Fruit fly (Drosophila melanogaster): ENCODE measurements around the gene CG11899.
A peak's percentile ranks its signal among the peaks of the same experiment; 100 is the strongest.

The CG11899 gene

dm6 chr3R:29214262-29214661 is 14.0 kb downstream of the CG11899 start (continued):
- peak; percentile 97 for TF ChIP-seq Hey (tag; optimal IDR thresholded peaks at IDR 0.05)
- peak; percentile 99 for TF ChIP-seq CG8924 (tag; optimal IDR thresholded peaks at IDR 0.05)
- peak; percentile 96 for TF ChIP-seq CG6272 (GFP tag; IDR thresholded peaks at IDR 0.05)
- TF ChIP-seq pum (GFP tag; optimal IDR thresholded peaks at IDR 0.05): peak; percentile 99
- peak; percentile 92 for TF ChIP-seq Nf-YC (tag; optimal IDR thresholded peaks at IDR 0.05)
- no peak for TF ChIP-seq h (optimal IDR thresholded peaks at IDR 0.05)
- TF ChIP-seq CG1024 (GFP tag; IDR thresholded peaks at IDR 0.05): peak; percentile 98
- TF ChIP-seq Usf (GFP tag; optimal IDR thresholded peaks at IDR 0.05): peak; percentile 99
- TF ChIP-seq croc (GFP tag; conservative IDR thresholded peaks at IDR 0.05): peak; percentile 99
- peak; percentile 98 for TF ChIP-seq pb (GFP tag; optimal IDR thresholded peaks at IDR 0.05)
- TF ChIP-seq CG14014 (GFP tag; IDR thresholded peaks at IDR 0.05): peak; percentile 99
- TF ChIP-seq scrt (GFP tag; optimal IDR thresholded peaks at IDR 0.05): peak; percentile 98
- peak; percentile 98 for TF ChIP-seq CG31441 (GFP tag; IDR thresholded peaks at IDR 0.05)
- TF ChIP-seq Bteb2 (GFP tag; optimal IDR thresholded peaks at IDR 0.05): peak; percentile 99
- TF ChIP-seq Bgb (GFP tag; IDR thresholded peaks at IDR 0.05; ENCODE audit: partially characterized antibody): 0 out of 2 replicates have a peak, but pooled peaks have one; percentile 60
- TF ChIP-seq en (GFP tag; optimal IDR thresholded peaks at IDR 0.05): peak; percentile 99
- peak; percentile 98 for TF ChIP-seq slou (GFP tag; optimal IDR thresholded peaks at IDR 0.05)
- TF ChIP-seq Dad (GFP tag; optimal IDR thresholded peaks at IDR 0.05): peak; percentile 99
- peak; percentile 98 for TF ChIP-seq CG31388 (GFP tag; optimal IDR thresholded peaks at IDR 0.05)
- peak; percentile 98 for TF ChIP-seq D19A (tag; optimal IDR thresholded peaks at IDR 0.05)
- TF ChIP-seq esg (GFP tag; conservative IDR thresholded peaks at IDR 0.05): peak; percentile 99
- TF ChIP-seq CG1233 (GFP tag; optimal IDR thresholded peaks at IDR 0.05): peak; percentile 99
- TF ChIP-seq Ets65A (GFP tag): peak; percentile 100
- peak; percentile 98 for TF ChIP-seq CG11696 (GFP tag; IDR thresholded peaks at IDR 0.05)
- TF ChIP-seq Atf6 (GFP tag; IDR thresholded peaks at IDR 0.05): peak; percentile 99
- TF ChIP-seq CG18011 (GFP tag; optimal IDR thresholded peaks at IDR 0.05): peak; percentile 93
- TF ChIP-seq CG3065 (GFP tag; optimal IDR thresholded peaks at IDR 0.05): peak; percentile 99
- peak; percentile 98 for TF ChIP-seq CG17361 (GFP tag; IDR thresholded peaks at IDR 0.05)
- no peak for TF ChIP-seq nerfin-2 (GFP tag; IDR thresholded peaks at IDR 0.05; ENCODE audit: partially characterized antibody)
- peak; percentile 99 for TF ChIP-seq CG10543 (GFP tag; optimal IDR thresholded peaks at IDR 0.05)
- TF ChIP-seq org-1 (GFP tag; optimal IDR thresholded peaks at IDR 0.05): peak; percentile 99
- peak; percentile 45; the same call in 1 of the 2 replicates for TF ChIP-seq tna (GFP tag; IDR thresholded peaks at IDR 0.05; ENCODE audit: partially characterized antibody)
- peak; percentile 96 for TF ChIP-seq CG1603 (tag; optimal IDR thresholded peaks at IDR 0.05)
- TF ChIP-seq da (GFP tag; optimal IDR thresholded peaks at IDR 0.05): peak; percentile 98
- peak; percentile 99 for TF ChIP-seq salm (tag; optimal IDR thresholded peaks at IDR 0.05)
- peak; percentile 99 for TF ChIP-seq CG10209 (GFP tag; optimal IDR thresholded peaks at IDR 0.05)
- TF ChIP-seq trem (tag; optimal IDR thresholded peaks at IDR 0.05): peak; percentile 97
- peak; percentile 99 for TF ChIP-seq ranshi (GFP tag; IDR thresholded peaks at IDR 0.05)
- TF ChIP-seq CG12299 (tag; optimal IDR thresholded peaks at IDR 0.05): peak; percentile 99
- peak; percentile 99 for TF ChIP-seq CG13424 (tag; optimal IDR thresholded peaks at IDR 0.05)
- TF ChIP-seq CG4424 (GFP tag; optimal IDR thresholded peaks at IDR 0.05): peak; percentile 99
- TF ChIP-seq CG10366 (GFP tag; IDR thresholded peaks at IDR 0.05): peak; percentile 99
- peak; percentile 97 for TF ChIP-seq GATAe (GFP tag; conservative IDR thresholded peaks at IDR 0.05)
- peak; percentile 99 for TF ChIP-seq CG2120 (GFP tag; optimal IDR thresholded peaks at IDR 0.05)
- TF ChIP-seq CG43689 (GFP tag; IDR thresholded peaks at IDR 0.05): peak; percentile 98
- TF ChIP-seq Hmr (GFP tag; optimal IDR thresholded peaks at IDR 0.05): peak; percentile 99
- peak; percentile 99 for TF ChIP-seq CG4328 (GFP tag; optimal IDR thresholded peaks at IDR 0.05)
- peak; percentile 99 for TF ChIP-seq Six4 (GFP tag; optimal IDR thresholded peaks at IDR 0.05)
- TF ChIP-seq sisA (GFP tag; IDR thresholded peaks at IDR 0.05): peak; percentile 98
- TF ChIP-seq CG3163 (GFP tag; optimal IDR thresholded peaks at IDR 0.05): peak; percentile 93
- peak; percentile 99 for TF ChIP-seq CG10462 (GFP tag; optimal IDR thresholded peaks at IDR 0.05)
- TF ChIP-seq MESR4 (GFP tag; optimal IDR thresholded peaks at IDR 0.05): peak; percentile 92

Data from whole organism, embryonic.